Worm (Caenorhabditis elegans): ENCODE results near the gene F40F8.5.
A peak's percentile ranks its signal among the peaks of the same experiment; 100 is the strongest.

ce11 chrII:11135773-11136172 is 1.0 kb upstream of the F40F8.5 start:
- TF ChIP-seq ama-1 (optimal IDR thresholded peaks at IDR 0.05): no peak
- peak; percentile 76 for TF ChIP-seq unc-55 (GFP tag; optimal IDR thresholded peaks at IDR 0.05)
- TF ChIP-seq tbx-2 (tag; optimal IDR thresholded peaks at IDR 0.05): no peak
- no peak for TF ChIP-seq pha-4 (tag; optimal IDR thresholded peaks at IDR 0.05)
- no peak for TF ChIP-seq unc-86 (tag; optimal IDR thresholded peaks at IDR 0.05)
- no peak for TF ChIP-seq che-1 (tag; optimal IDR thresholded peaks at IDR 0.05)

All from whole organism, late embryonic.